Worm (Caenorhabditis elegans): Measurements from ENCODE around the gene vha-8.

The vha-8 gene

ce11 chrIV:6756374-6756773 lies 34.5 kb upstream of the vha-8 start (continued):
- peak; percentile 90 for TF ChIP-seq attf-6 (GFP tag; IDR thresholded peaks at IDR 0.05)
- no peak for TF ChIP-seq ztf-28 (GFP tag; IDR thresholded peaks at IDR 0.05)
- TF ChIP-seq egrh-3 (GFP tag; IDR thresholded peaks at IDR 0.05), result peak; percentile 80
- no peak for TF ChIP-seq nfya-2 (GFP tag; IDR thresholded peaks at IDR 0.05)
- peak; percentile 84 for TF ChIP-seq lsl-1 (GFP tag; optimal IDR thresholded peaks at IDR 0.05)
- TF ChIP-seq lin-54 (GFP tag; optimal IDR thresholded peaks at IDR 0.05), result peak; percentile 93
- no peak for TF ChIP-seq ztf-6 (GFP tag; IDR thresholded peaks at IDR 0.05)
- TF ChIP-seq ZK185.1 (tag; optimal IDR thresholded peaks at IDR 0.05; ENCODE audit: poor library complexity, severe bottlenecking), result peak; percentile 80
- peak; percentile 83 for TF ChIP-seq madf-10 (tag; optimal IDR thresholded peaks at IDR 0.05)
- TF ChIP-seq lin-40 (tag; optimal IDR thresholded peaks at IDR 0.05), result peak; percentile 81
- TF ChIP-seq ets-4 (GFP tag; optimal IDR thresholded peaks at IDR 0.05), result peak; percentile 28
- no peak for TF ChIP-seq nfya-1 (tag; optimal IDR thresholded peaks at IDR 0.05; ENCODE audit: borderline replicate concordance, insufficient read depth)
- TF ChIP-seq Y95B8A.8 (GFP tag; IDR thresholded peaks at IDR 0.05), result peak; percentile 93
- TF ChIP-seq ccch-3 (GFP tag; optimal IDR thresholded peaks at IDR 0.05), result no peak
- peak; percentile 93 for TF ChIP-seq attf-5 (GFP tag; optimal IDR thresholded peaks at IDR 0.05)
- peak; percentile 88 for TF ChIP-seq ztf-25 (GFP tag; IDR thresholded peaks at IDR 0.05)
- peak; percentile 83 for TF ChIP-seq lsy-27 (tag; optimal IDR thresholded peaks at IDR 0.05; ENCODE audit: borderline replicate concordance, insufficient read depth)
- no peak for TF ChIP-seq hlh-12 (tag; optimal IDR thresholded peaks at IDR 0.05)
- peak; percentile 80; the same call in 1 of the 2 replicates for TF ChIP-seq lin-26 (GFP tag; IDR thresholded peaks at IDR 0.05)
- peak; percentile 86 for TF ChIP-seq F33H1.4 (GFP tag; IDR thresholded peaks at IDR 0.05)
- TF ChIP-seq hmg-1.2 (GFP tag; IDR thresholded peaks at IDR 0.05), result peak; percentile 87
- peak; percentile 39; the same call in 1 of the 2 replicates for TF ChIP-seq F39B2.1 (GFP tag; IDR thresholded peaks at IDR 0.05)
- TF ChIP-seq ceh-27 (GFP tag; optimal IDR thresholded peaks at IDR 0.05), result peak; percentile 79
- TF ChIP-seq F57C9.4 (tag; optimal IDR thresholded peaks at IDR 0.05), result no peak
- TF ChIP-seq ztf-26 (tag; optimal IDR thresholded peaks at IDR 0.05), result no peak
- no peak for TF ChIP-seq ceh-79 (tag; optimal IDR thresholded peaks at IDR 0.05)
- no peak for TF ChIP-seq pha-4 (tag; optimal IDR thresholded peaks at IDR 0.05)
- peak; percentile 96 for TF ChIP-seq ekl-4 (GFP tag; IDR thresholded peaks at IDR 0.05)
- peak; percentile 80 for TF ChIP-seq Y67H2A.10 (GFP tag; conservative IDR thresholded peaks at IDR 0.05)
- peak in 1 of 2 experiments; percentile 67 for TF ChIP-seq let-607 (tag; optimal IDR thresholded peaks at IDR 0.05)
- TF ChIP-seq F22D6.2 (tag; optimal IDR thresholded peaks at IDR 0.05), result peak; percentile 23
- TF ChIP-seq egl-18 (GFP tag; IDR thresholded peaks at IDR 0.05), result no peak
- TF ChIP-seq hrde-1 (tag; optimal IDR thresholded peaks at IDR 0.05; ENCODE audit: borderline replicate concordance), result peak; percentile 55
- peak; percentile 97 for TF ChIP-seq madf-8 (GFP tag; conservative IDR thresholded peaks at IDR 0.05)
- TF ChIP-seq snpc-1.3 (tag; optimal IDR thresholded peaks at IDR 0.05; ENCODE audit: insufficient read depth), result peak; percentile 91
- peak; percentile 91 for TF ChIP-seq tlf-1 (GFP tag; optimal IDR thresholded peaks at IDR 0.05)
- TF ChIP-seq hlh-26 (GFP tag; conservative IDR thresholded peaks at IDR 0.05), result no peak
- TF ChIP-seq somi-1 (GFP tag; optimal IDR thresholded peaks at IDR 0.05), result peak; percentile 11
- TF ChIP-seq Y53F4B.3 (GFP tag; IDR thresholded peaks at IDR 0.05), result no peak; the same call in 1 of the 2 replicates
- TF ChIP-seq C17E4.6 (GFP tag; IDR thresholded peaks at IDR 0.05), result peak; percentile 89
- peak; percentile 96 for TF ChIP-seq rcor-1 (GFP tag; IDR thresholded peaks at IDR 0.05)
- TF ChIP-seq mcd-1 (GFP tag; IDR thresholded peaks at IDR 0.05), result peak; percentile 89
- TF ChIP-seq aptf-2 (GFP tag; conservative IDR thresholded peaks at IDR 0.05), result 0 out of 2 replicates have a peak, but pooled peaks have one; percentile 67
- peak; percentile 99 for TF ChIP-seq madf-6 (GFP tag; IDR thresholded peaks at IDR 0.05)
- TF ChIP-seq C06A6.2 (GFP tag; conservative IDR thresholded peaks at IDR 0.05), result peak; percentile 73
- peak; percentile 92 for TF ChIP-seq Y53G8AR.9 (GFP tag; conservative IDR thresholded peaks at IDR 0.05)
- no peak for TF ChIP-seq mxl-1 (tag; optimal IDR thresholded peaks at IDR 0.05)
- peak; percentile 70 for TF ChIP-seq repo-1 (tag; optimal IDR thresholded peaks at IDR 0.05)

Measured in whole organism, young adult.